Worm (Caenorhabditis elegans) whole organism, late embryonic: ENCODE results near the gene T21H3.1.

ENCODE experiments used
- C38D4.7 ChIP-seq: fragments of 200-800 bp; sonication (Bioruptor generic); optimal IDR thresholded peaks from 2 replicates; lab custom pipeline; 2018; ENCODE audit warnings: mild to moderate bottlenecking, missing genetic modification characterization, moderate library complexity, missing compliant biosample characterization
- K02D7.2 ChIP-seq: sonication (generic microtip); optimal IDR thresholded peaks from 2 replicates; lab custom pipeline; 2017; ENCODE audit warnings: mild to moderate bottlenecking, missing genetic modification characterization, missing compliant biosample characterization
- ahr-1 ChIP-seq: sonication (generic microtip); optimal IDR thresholded peaks from 2 replicates; lab custom pipeline; 2016; ENCODE audit warnings: missing genetic modification characterization, missing compliant biosample characterization
- ama-1 ChIP-seq: fragments of 150-350 bp; optimal IDR thresholded peaks from 2 replicates; lab custom pipeline; 2014
- ceh-14 ChIP-seq: sonication (generic microtip); optimal IDR thresholded peaks from 2 replicates; lab custom pipeline; 2016; ENCODE audit warnings: missing genotype, missing genetic modification characterization, missing compliant biosample characterization
- ceh-18 ChIP-seq: sonication (generic microtip); optimal IDR thresholded peaks from 2 replicates; lab custom pipeline; 2016; ENCODE audit warnings: missing genetic modification characterization, missing compliant biosample characterization
- ceh-19 ChIP-seq: fragments of 200-800 bp; sonication (Bioruptor generic); optimal IDR thresholded peaks from 2 replicates; lab custom pipeline; 2018; ENCODE audit warnings: mild to moderate bottlenecking, missing genetic modification characterization, missing compliant biosample characterization
- ceh-2 ChIP-seq: sonication (generic microtip); optimal IDR thresholded peaks from 2 replicates; lab custom pipeline; 2016; ENCODE audit warnings: missing genotype, missing genetic modification characterization, missing compliant biosample characterization
- ceh-24 ChIP-seq: sonication (generic microtip); optimal IDR thresholded peaks from 2 replicates; lab custom pipeline; 2016; ENCODE audit warnings: mild to moderate bottlenecking, missing genetic modification characterization, missing compliant biosample characterization
- ceh-30 ChIP-seq: fragments of 150-350 bp; optimal IDR thresholded peaks from 2 replicates; lab custom pipeline; 2014; ENCODE audit warnings: missing biosample characterization, missing genetic modification characterization
- ceh-34 ChIP-seq: sonication (generic microtip); optimal IDR thresholded peaks from 2 replicates; lab custom pipeline; 2016; ENCODE audit warnings: mild to moderate bottlenecking, missing genetic modification characterization, missing compliant biosample characterization
- ceh-45 ChIP-seq: fragments of 200-800 bp; sonication (Bioruptor generic); IDR thresholded peaks from 2 replicates; pipeline ENCODE4 v1.3.6; 2022; ENCODE audit warnings: missing genetic modification reagents, missing genetic modification characterization, missing compliant biosample characterization
- ceh-48 ChIP-seq: sonication (generic microtip); optimal IDR thresholded peaks from 2 replicates; lab custom pipeline; 2016; ENCODE audit warnings: missing genetic modification characterization, inconsistent platforms, missing compliant biosample characterization
- che-1 ChIP-seq: sonication (generic microtip); optimal IDR thresholded peaks from 2 replicates; lab custom pipeline; 2016; ENCODE audit warnings: mild to moderate bottlenecking, missing genetic modification characterization, missing compliant biosample characterization
- dve-1 ChIP-seq: sonication (generic microtip); optimal IDR thresholded peaks from 2 replicates; lab custom pipeline; 2017; ENCODE audit warnings: antibody characterized with exemption, mild to moderate bottlenecking, missing genetic modification characterization, missing compliant biosample characterization
- elt-4 ChIP-seq: sonication (generic microtip); optimal IDR thresholded peaks from 2 replicates; lab custom pipeline; 2016; ENCODE audit warnings: missing genetic modification characterization, missing compliant biosample characterization
- eyg-1 ChIP-seq: sonication (generic microtip); optimal IDR thresholded peaks from 2 replicates; lab custom pipeline; 2016; ENCODE audit warnings: missing genotype, missing genetic modification characterization, missing compliant biosample characterization
- fax-1 ChIP-seq: sonication (generic microtip); optimal IDR thresholded peaks from 2 replicates; lab custom pipeline; 2016; ENCODE audit warnings: missing genotype, missing genetic modification characterization, missing compliant biosample characterization
- fkh-10 ChIP-seq: fragments of 150-350 bp; optimal IDR thresholded peaks from 2 replicates; lab custom pipeline; 2014; ENCODE audit warnings: missing biosample characterization, missing genetic modification reagents, missing genetic modification characterization
- gmeb-2 ChIP-seq: sonication (generic microtip); optimal IDR thresholded peaks from 2 replicates; lab custom pipeline; 2016; ENCODE audit warnings: missing genetic modification characterization, inconsistent platforms, missing compliant biosample characterization
- hlh-30 ChIP-seq: sonication (generic microtip); optimal IDR thresholded peaks from 2 replicates; lab custom pipeline; 2017; ENCODE audit warnings: antibody characterized with exemption, missing genetic modification characterization, missing compliant biosample characterization; ENCODE audit not compliant: insufficient read depth
- hlh-6 ChIP-seq: sonication (generic microtip); optimal IDR thresholded peaks from 2 replicates; lab custom pipeline; 2016; ENCODE audit warnings: missing genotype, missing genetic modification characterization, missing compliant biosample characterization
- hlh-8 ChIP-seq: sonication (generic microtip); optimal IDR thresholded peaks from 2 replicates; lab custom pipeline; 2016; ENCODE audit warnings: missing genotype, missing genetic modification characterization, missing compliant biosample characterization
- lim-6 ChIP-seq: sonication (generic microtip); optimal IDR thresholded peaks from 2 replicates; lab custom pipeline; 2016; ENCODE audit warnings: missing genetic modification characterization, missing compliant biosample characterization
- mec-3 ChIP-seq: sonication (generic microtip); optimal IDR thresholded peaks from 2 replicates; lab custom pipeline; 2016; ENCODE audit warnings: borderline replicate concordance, missing genetic modification characterization, missing compliant biosample characterization
- nfya-1 ChIP-seq: sonication (generic microtip); optimal IDR thresholded peaks from 2 replicates; lab custom pipeline; 2017; ENCODE audit warnings: missing genetic modification characterization, mild to moderate bottlenecking, missing compliant biosample characterization, antibody characterized with exemption, moderate library complexity
- odd-2 ChIP-seq: sonication (generic microtip); optimal IDR thresholded peaks from 2 replicates; lab custom pipeline; 2017; ENCODE audit warnings: antibody characterized with exemption, mild to moderate bottlenecking, missing genetic modification characterization, missing compliant biosample characterization
- pat-9 ChIP-seq: fragments of 200-800 bp; sonication (Bioruptor generic); optimal IDR thresholded peaks from 2 replicates; lab custom pipeline; 2018; ENCODE audit warnings: mild to moderate bottlenecking, missing genetic modification characterization, moderate library complexity, missing compliant biosample characterization
- pax-1 ChIP-seq: fragments of 150-350 bp; optimal IDR thresholded peaks from 2 replicates; lab custom pipeline; 2014; ENCODE audit warnings: missing biosample characterization, missing genetic modification characterization
- pha-2 ChIP-seq: sonication (generic microtip); optimal IDR thresholded peaks from 2 replicates; lab custom pipeline; 2017; ENCODE audit warnings: mild to moderate bottlenecking, missing genetic modification characterization, missing compliant biosample characterization
- pha-4 ChIP-seq: fragments of 150-350 bp; optimal IDR thresholded peaks from 2 replicates; lab custom pipeline; 2018; ENCODE audit warnings: missing biosample characterization, missing genetic modification reagents, missing genetic modification characterization
- pqm-1 ChIP-seq: sonication (generic microtip); optimal IDR thresholded peaks from 2 replicates; lab custom pipeline; 2016; ENCODE audit warnings: missing genetic modification characterization, missing compliant biosample characterization
- pros-1 ChIP-seq: fragments of 150-350 bp; optimal IDR thresholded peaks from 2 replicates; lab custom pipeline; 2014; ENCODE audit warnings: missing biosample characterization, missing genetic modification reagents, missing genetic modification characterization
- rnt-1 ChIP-seq: sonication (generic microtip); optimal IDR thresholded peaks from 2 replicates; lab custom pipeline; 2016; ENCODE audit warnings: missing genetic modification characterization, missing compliant biosample characterization
- sdc-2 ChIP-seq: sonication (generic microtip); optimal IDR thresholded peaks from 2 replicates; lab custom pipeline; 2016; ENCODE audit warnings: missing genotype, missing genetic modification characterization, missing compliant biosample characterization
- sox-4 ChIP-seq: sonication (generic microtip); optimal IDR thresholded peaks from 2 replicates; lab custom pipeline; 2017; ENCODE audit warnings: mild to moderate bottlenecking, missing genetic modification characterization, inconsistent platforms, missing compliant biosample characterization
- tbx-2 ChIP-seq: sonication (generic microtip); optimal IDR thresholded peaks from 2 replicates; lab custom pipeline; 2016; ENCODE audit warnings: missing genetic modification characterization, missing compliant biosample characterization
- tbx-7 ChIP-seq: sonication (generic microtip); optimal IDR thresholded peaks from 2 replicates; lab custom pipeline; 2016; ENCODE audit warnings: missing genotype, missing genetic modification characterization, missing compliant biosample characterization
- ttx-3 ChIP-seq: sonication (generic microtip); optimal IDR thresholded peaks from 2 replicates; lab custom pipeline; 2016; ENCODE audit warnings: missing genetic modification reagents, missing genetic modification characterization, missing compliant biosample characterization
- unc-42 ChIP-seq: sonication (generic microtip); optimal IDR thresholded peaks from 2 replicates; lab custom pipeline; 2016; ENCODE audit warnings: missing genotype, missing genetic modification characterization, missing compliant biosample characterization
- zip-5 ChIP-seq: sonication (generic microtip); optimal IDR thresholded peaks from 2 replicates; lab custom pipeline; 2016; ENCODE audit warnings: missing genetic modification characterization, missing compliant biosample characterization

T21H3.1 gene

ce11 chrV:1176277-1176839, at the start of gene T21H3.1:
T21H3.1 (plus strand) TSS chrV:1176724.
- no peak for TF ChIP-seq nfya-1 (tag; lab: Kevin White, UChicago)
- TF ChIP-seq ama-1 (lab: Kevin White, UChicago), result no peak
- TF ChIP-seq ceh-48 (tag; lab: Kevin White, UChicago), result no peak
- no peak for TF ChIP-seq pax-1
- TF ChIP-seq pat-9 (tag; lab: Kevin White, UChicago), result no peak
- no peak for TF ChIP-seq fax-1
- no peak for TF ChIP-seq tbx-2 (tag; lab: Kevin White, UChicago)
- TF ChIP-seq pha-2 (tag; lab: Kevin White, UChicago), result no peak
- TF ChIP-seq odd-2, result no peak
- TF ChIP-seq sdc-2 (tag; lab: Kevin White, UChicago), result no peak

DNA sequence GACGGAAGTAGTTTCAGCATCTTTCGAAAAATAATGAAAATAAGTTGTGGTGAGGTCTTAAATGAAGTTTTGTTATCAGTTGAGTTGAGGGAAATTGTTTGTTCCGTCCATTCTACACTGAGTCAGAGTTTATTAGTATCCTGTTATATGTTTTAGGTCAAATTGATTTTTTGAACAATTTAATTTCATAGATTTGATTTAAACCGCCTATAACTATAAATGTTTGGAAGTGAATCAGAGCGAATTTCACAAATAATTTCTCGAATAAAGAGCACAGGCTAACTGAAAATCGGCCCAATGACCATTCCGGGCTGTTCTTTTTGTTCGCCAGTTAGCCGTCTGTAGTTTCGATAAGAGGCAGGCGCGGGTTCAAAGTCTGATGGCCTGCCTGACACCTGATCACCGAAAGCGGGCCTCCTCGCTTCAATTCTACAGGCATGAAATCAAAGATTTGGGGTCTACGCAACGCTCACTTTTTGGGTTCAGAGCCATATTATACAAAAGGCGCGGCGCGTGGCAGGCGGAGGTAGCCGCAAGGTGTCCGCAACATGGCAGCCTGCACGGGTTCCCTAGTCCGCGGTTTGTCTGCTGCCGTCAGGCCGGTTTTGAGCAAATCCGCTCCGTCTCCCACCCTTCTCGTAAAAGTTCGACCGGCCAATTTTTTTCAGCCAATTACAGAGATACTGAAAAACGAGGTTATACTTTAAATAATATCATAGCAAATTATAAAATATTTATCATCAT, 44.5 kb upstream of the T21H3.1 start, which contains the start of gene W07B8.4:
Gene W07B8.4, minus strand, starts transcription at position 51 of the 744 bp plus-strand sequence.
- TF ChIP-seq zip-5 (tag; lab: Kevin White, UChicago) (no peak), elt-4 (tag; lab: Kevin White, UChicago) (no peak), gmeb-2 (tag; lab: Kevin White, UChicago) (no peak), unc-42 (tag; lab: Kevin White, UChicago) (no peak), che-1 (no peak), sdc-2 (tag; lab: Kevin White, UChicago) (no peak), hlh-8 (tag; lab: Kevin White, UChicago) (no peak), eyg-1 (tag; lab: Kevin White, UChicago) (no peak), pha-4 (tag; lab: Kevin White, UChicago) (no peak), pqm-1 (no peak), sox-4 (no peak), tbx-2 (tag; lab: Kevin White, UChicago) (no peak), ceh-19 (GFP tag; lab: Kevin White, UChicago) (no peak), ama-1 (lab: Kevin White, UChicago) (no peak), tbx-7 (tag; lab: Kevin White, UChicago) (no peak)

DNA sequence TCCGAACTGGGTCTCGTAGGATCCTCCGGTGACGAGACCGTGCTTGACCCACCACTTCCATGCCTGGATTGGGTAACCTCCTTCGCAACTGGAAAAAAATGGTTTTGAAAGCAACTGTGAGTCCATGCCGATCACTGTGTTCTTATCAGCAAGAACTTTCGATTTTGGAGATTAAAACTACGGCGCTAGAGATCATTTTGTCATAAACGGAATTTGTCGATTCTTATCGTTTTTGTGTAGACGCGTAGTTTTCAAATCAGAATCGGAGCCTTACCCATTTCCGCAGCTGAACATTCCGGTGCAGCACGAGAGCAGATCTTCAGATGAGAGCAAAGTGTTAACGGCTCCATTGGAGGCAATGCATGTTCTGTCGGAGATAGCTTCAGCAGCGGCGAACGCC, 43.3 kb upstream of the T21H3.1 start:
- TF ChIP-seq ceh-2 (tag; lab: Kevin White, UChicago) (no peak), pha-4 (tag; lab: Kevin White, UChicago) (no peak), pros-1 (tag; lab: Kevin White, UChicago) (no peak), ahr-1 (tag; lab: Kevin White, UChicago) (no peak), gmeb-2 (tag; lab: Kevin White, UChicago) (no peak), hlh-30 (no peak), K02D7.2 (no peak), pax-1 (no peak), sox-4 (no peak), lim-6 (tag; lab: Kevin White, UChicago) (no peak), dve-1 (tag; lab: Kevin White, UChicago) (no peak), hlh-6 (no peak), ceh-48 (tag; lab: Kevin White, UChicago) (no peak), ceh-34 (tag; lab: Kevin White, UChicago) (no peak), ceh-18 (no peak), odd-2 (no peak), pqm-1 (no peak), ceh-30 (tag; lab: Kevin White, UChicago) (no peak), ceh-24 (tag; lab: Kevin White, UChicago) (no peak), rnt-1 (tag; lab: Kevin White, UChicago) (no peak)

ce11 chrV:1133840-1134239, 42.7 kb upstream of the T21H3.1 start, which contains the start of gene cpr-5:
cpr-5 (minus strand) TSS chrV:1134036.
- no peak for TF ChIP-seq ceh-2 (tag; lab: Kevin White, UChicago)
- no peak for TF ChIP-seq pqm-1
- TF ChIP-seq sox-4, result no peak
- TF ChIP-seq C38D4.7 (GFP tag; lab: Kevin White, UChicago), result no peak
- TF ChIP-seq ttx-3 (tag; lab: Kevin White, UChicago), result no peak
- no peak for TF ChIP-seq ceh-14
- no peak for TF ChIP-seq zip-5 (tag; lab: Kevin White, UChicago)
- no peak for TF ChIP-seq ceh-45
- no peak for TF ChIP-seq pat-9 (tag; lab: Kevin White, UChicago)
- no peak for TF ChIP-seq ceh-19 (GFP tag; lab: Kevin White, UChicago)
- TF ChIP-seq ceh-48 (tag; lab: Kevin White, UChicago), result no peak
- no peak for TF ChIP-seq fkh-10 (GFP tag; lab: Kevin White, UChicago)
- no peak for TF ChIP-seq mec-3 (tag; lab: Kevin White, UChicago)
- no peak for TF ChIP-seq elt-4 (tag; lab: Kevin White, UChicago)
